Fruit fly (Drosophila melanogaster) whole organism, embryonic: ENCODE data around the gene RabX5.

Source experiments
- Abd-B ChIP-seq: fragments of 200-800 bp; sonication (Bioruptor generic); optimal IDR thresholded peaks from 2 replicates; lab custom pipeline; 2018; ENCODE audit warnings: missing biosample characterization, mild to moderate bottlenecking, missing genetic modification characterization, moderate library complexity
- Asciz ChIP-seq: fragments of 200-800 bp; sonication (Bioruptor generic); optimal IDR thresholded peaks from 2 replicates; lab custom pipeline; 2017; ENCODE audit warnings: missing biosample characterization, mild to moderate bottlenecking, missing genetic modification characterization, missing genetic modification reagents
- CG10274 ChIP-seq: fragments of 200-800 bp; sonication (Bioruptor generic); optimal IDR thresholded peaks from 3 replicates; lab custom pipeline; 2017; ENCODE audit warnings: missing biosample characterization, mild to moderate bottlenecking, missing genetic modification characterization
- CG10565 ChIP-seq: fragments of 200-800 bp; sonication (Bioruptor generic); optimal IDR thresholded peaks from 3 replicates; lab custom pipeline; 2016; ENCODE audit warnings: missing biosample characterization, mild to moderate bottlenecking, missing genetic modification characterization
- CG12071 ChIP-seq: fragments of 200-800 bp; sonication (Bioruptor generic); optimal IDR thresholded peaks from 3 replicates; lab custom pipeline; 2018; ENCODE audit warnings: missing biosample characterization, mild to moderate bottlenecking, missing genetic modification characterization
- CG12769 ChIP-seq: fragments of 200-800 bp; sonication (Bioruptor generic); optimal IDR thresholded peaks from 2 replicates; lab custom pipeline; 2019; ENCODE audit warnings: missing biosample characterization, mild to moderate bottlenecking, missing genetic modification characterization, moderate library complexity
- CG13296 ChIP-seq: fragments of 200-800 bp; sonication (Bioruptor generic); optimal IDR thresholded peaks from 3 replicates; lab custom pipeline; 2018; ENCODE audit warnings: missing biosample characterization, mild to moderate bottlenecking, missing genetic modification characterization
- CG17829 ChIP-seq: fragments of 200-800 bp; optimal IDR thresholded peaks from 2 replicates; lab custom pipeline; 2019; ENCODE audit warnings: missing biosample characterization, mild to moderate bottlenecking, missing genetic modification characterization, moderate library complexity
- CG18619 ChIP-seq: fragments of 200-800 bp; sonication (Bioruptor generic); optimal IDR thresholded peaks from 3 replicates; lab custom pipeline; 2017; ENCODE audit warnings: missing biosample characterization, mild to moderate bottlenecking, missing genetic modification characterization
- CG30431 ChIP-seq: fragments of 200-800 bp; sonication (Bioruptor generic); optimal IDR thresholded peaks from 2 replicates; lab custom pipeline; 2017; ENCODE audit warnings: missing biosample characterization, missing genetic modification characterization
- CG33213 ChIP-seq: fragments of 200-800 bp; sonication (Bioruptor generic); optimal IDR thresholded peaks from 3 replicates; lab custom pipeline; 2016; ENCODE audit warnings: missing biosample characterization, missing genetic modification characterization
- CG34224 ChIP-seq: fragments of 200-800 bp; sonication (Bioruptor generic); IDR thresholded peaks from 3 replicates; pipeline ENCODE4 v1.3.6; 2022; ENCODE audit warnings: missing biosample characterization, missing genetic modification characterization; ENCODE audit not compliant: partially characterized antibody
- CG4707 ChIP-seq: fragments of 200-800 bp; sonication (Bioruptor generic); optimal IDR thresholded peaks from 2 replicates; lab custom pipeline; 2018; ENCODE audit warnings: missing biosample characterization, mild to moderate bottlenecking, missing genetic modification characterization, moderate library complexity
- CG4730 ChIP-seq: fragments of 200-800 bp; sonication (Bioruptor generic); IDR thresholded peaks from 2 replicates; pipeline ENCODE4 v1.3.6; 2022; ENCODE audit warnings: missing biosample characterization, missing genetic modification characterization
- CG6175 ChIP-seq: fragments of 200-800 bp; sonication (Bioruptor generic); IDR thresholded peaks from 3 replicates; pipeline ENCODE4 v1.3.6; 2022; ENCODE audit warnings: missing biosample characterization, missing genetic modification characterization
- CoRest ChIP-seq: fragments of 200-800 bp; sonication (Bioruptor generic); optimal IDR thresholded peaks from 3 replicates; lab custom pipeline; 2018; ENCODE audit warnings: missing biosample characterization, mild to moderate bottlenecking, missing genetic modification characterization, moderate library complexity
- Dbx ChIP-seq: fragments of 200-800 bp; sonication (Bioruptor generic); IDR thresholded peaks from 3 replicates; pipeline ENCODE4 v1.3.6; 2022; ENCODE audit warnings: missing biosample characterization, missing genetic modification characterization
- Doc2 ChIP-seq: fragments of 200-800 bp; sonication (Bioruptor generic); IDR thresholded peaks from 2 replicates; pipeline ENCODE4 v1.3.6; 2022; ENCODE audit warnings: missing biosample characterization, missing genetic modification characterization
- E2f1 ChIP-seq: fragments of 200-800 bp; sonication (Bioruptor generic); IDR thresholded peaks from 2 replicates; pipeline ENCODE4 v1.3.6; 2022; ENCODE audit warnings: missing biosample characterization, missing genetic modification characterization
- HLH3B ChIP-seq: fragments of 200-800 bp; sonication (Bioruptor generic); IDR thresholded peaks from 2 replicates; pipeline ENCODE4 v1.3.6; 2022; ENCODE audit warnings: missing biosample characterization, missing genetic modification characterization
- Hey ChIP-seq: fragments of 200-800 bp; sonication (Bioruptor generic); optimal IDR thresholded peaks from 3 replicates; lab custom pipeline; 2018; ENCODE audit warnings: missing biosample characterization, mild to moderate bottlenecking, missing genetic modification characterization
- Hmx ChIP-seq: fragments of 200-800 bp; sonication (Bioruptor generic); optimal IDR thresholded peaks from 2 replicates; lab custom pipeline; 2016; ENCODE audit warnings: missing biosample characterization, missing genetic modification characterization
- Lhr ChIP-seq: fragments of 200-800 bp; sonication (Bioruptor generic); optimal IDR thresholded peaks from 3 replicates; lab custom pipeline; 2017; ENCODE audit warnings: mild to moderate bottlenecking, missing biosample characterization, missing genetic modification reagents, missing genetic modification characterization
- MESR4 ChIP-seq: fragments of 200-800 bp; sonication (Bioruptor generic); optimal IDR thresholded peaks from 2 replicates; lab custom pipeline; 2018; ENCODE audit warnings: missing biosample characterization, mild to moderate bottlenecking, missing genetic modification characterization, moderate library complexity
- Nf-YA ChIP-seq: fragments of 200-800 bp; sonication (Bioruptor generic); IDR thresholded peaks from 2 replicates; pipeline ENCODE4 v1.3.6; 2022; ENCODE audit warnings: missing biosample characterization, missing genetic modification characterization
- PHDP ChIP-seq: fragments of 200-800 bp; sonication (Bioruptor generic); optimal IDR thresholded peaks from 3 replicates; lab custom pipeline; 2018; ENCODE audit warnings: missing biosample characterization, mild to moderate bottlenecking, missing genetic modification characterization, moderate library complexity
- Ravus ChIP-seq: fragments of 200-800 bp; sonication (Bioruptor generic); IDR thresholded peaks from 2 replicates; pipeline ENCODE4 v1.3.6; 2022; ENCODE audit warnings: missing biosample characterization, missing genetic modification characterization
- Rx ChIP-seq: fragments of 200-800 bp; sonication (Bioruptor generic); IDR thresholded peaks from 2 replicates; pipeline ENCODE4 v1.3.6; 2022; ENCODE audit warnings: missing biosample characterization, missing genetic modification characterization
- Sry-β ChIP-seq: fragments of 200-800 bp; sonication (Bioruptor generic); optimal IDR thresholded peaks from 2 replicates; lab custom pipeline; 2018; ENCODE audit warnings: missing biosample characterization, mild to moderate bottlenecking, missing genetic modification characterization, moderate library complexity
- Xbp1 ChIP-seq: fragments of 200-800 bp; sonication (Bioruptor generic); optimal IDR thresholded peaks from 3 replicates; lab custom pipeline; 2016; ENCODE audit warnings: missing biosample characterization, mild to moderate bottlenecking, missing genetic modification characterization
- ash1 ChIP-seq: fragments of 200-800 bp; sonication (Bioruptor generic); optimal IDR thresholded peaks from 2 replicates; lab custom pipeline; 2018; ENCODE audit warnings: missing biosample characterization, mild to moderate bottlenecking, missing genetic modification characterization
- bab2 ChIP-seq: fragments of 200-800 bp; sonication (Bioruptor generic); optimal IDR thresholded peaks from 2 replicates; lab custom pipeline; 2016; ENCODE audit warnings: missing biosample characterization, missing genetic modification characterization
- cas ChIP-seq: fragments of 200-800 bp; sonication (Bioruptor generic); IDR thresholded peaks from 2 replicates; pipeline ENCODE4 v1.3.6; 2022; ENCODE audit warnings: missing biosample characterization, missing genetic modification characterization
- chinmo ChIP-seq: fragments of 200-800 bp; sonication (Bioruptor generic); IDR thresholded peaks from 4 replicates; pipeline ENCODE4 v1.3.6; 2022; ENCODE audit warnings: missing biosample characterization, missing genetic modification characterization; ENCODE audit not compliant: partially characterized antibody
- croc ChIP-seq: fragments of 200-800 bp; sonication (Bioruptor generic); conservative IDR thresholded peaks from 3 replicates; pipeline ENCODE4 v1.3.6; 2022; ENCODE audit warnings: missing biosample characterization, missing genetic modification characterization
- crp ChIP-seq, 2 experiments: fragments of 200-800 bp; sonication (Bioruptor generic); optimal IDR thresholded peaks; 2 replicates in 1 of 2; 3 replicates in 1 of 2; lab custom pipeline; 2017; ENCODE audit warnings: missing biosample characterization in 2 of 2, missing genetic modification characterization in 2 of 2, mild to moderate bottlenecking in 1 of 2, moderate library complexity in 1 of 2
- dimm ChIP-seq: fragments of 200-800 bp; sonication (Bioruptor generic); IDR thresholded peaks from 2 replicates; pipeline ENCODE4 v1.3.6; 2022; ENCODE audit warnings: missing biosample characterization, missing genetic modification characterization
- dm ChIP-seq: fragments of 200-800 bp; sonication (Bioruptor generic); optimal IDR thresholded peaks from 3 replicates; lab custom pipeline; 2016; ENCODE audit warnings: missing biosample characterization, missing genetic modification characterization
- gce ChIP-seq: fragments of 200-800 bp; sonication (Bioruptor generic); IDR thresholded peaks from 3 replicates; pipeline ENCODE4 v1.3.6; 2022; ENCODE audit warnings: missing biosample characterization, missing genetic modification characterization
- kay ChIP-seq: fragments of 200-800 bp; sonication (Bioruptor generic); optimal IDR thresholded peaks from 2 replicates; lab custom pipeline; 2016; ENCODE audit warnings: missing biosample characterization, missing genetic modification characterization
- kni ChIP-seq: fragments of 200-800 bp; sonication (Bioruptor generic); optimal IDR thresholded peaks from 3 replicates; lab custom pipeline; 2017; ENCODE audit warnings: mild to moderate bottlenecking, missing biosample characterization, missing genetic modification reagents, missing genetic modification characterization
- pnt ChIP-seq: fragments of 200-800 bp; sonication (Bioruptor generic); optimal IDR thresholded peaks from 3 replicates; lab custom pipeline; 2016; ENCODE audit warnings: missing biosample characterization, missing genetic modification characterization
- pum ChIP-seq: fragments of 200-800 bp; sonication (Bioruptor generic); optimal IDR thresholded peaks from 2 replicates; lab custom pipeline; 2016; ENCODE audit warnings: missing biosample characterization, missing genetic modification characterization
- pzg ChIP-seq: fragments of 200-800 bp; sonication (Bioruptor generic); optimal IDR thresholded peaks from 3 replicates; lab custom pipeline; 2018; ENCODE audit warnings: missing biosample characterization, mild to moderate bottlenecking, missing genetic modification characterization, moderate library complexity
- row ChIP-seq: fragments of 200-800 bp; sonication (Bioruptor generic); IDR thresholded peaks from 3 replicates; pipeline ENCODE4 v1.3.6; 2022; ENCODE audit warnings: missing biosample characterization, missing genetic modification characterization
- scrt ChIP-seq: fragments of 200-800 bp; sonication (Bioruptor generic); optimal IDR thresholded peaks from 2 replicates; lab custom pipeline; 2018; ENCODE audit warnings: missing biosample characterization, mild to moderate bottlenecking, missing genetic modification characterization, moderate library complexity
- sim ChIP-seq: fragments of 200-800 bp; sonication (Bioruptor generic); IDR thresholded peaks from 2 replicates; pipeline ENCODE4 v1.3.6; 2022; ENCODE audit warnings: missing biosample characterization, missing genetic modification characterization
- unpg ChIP-seq: fragments of 200-800 bp; sonication (Bioruptor generic); optimal IDR thresholded peaks from 3 replicates; lab custom pipeline; 2018; ENCODE audit warnings: missing biosample characterization, mild to moderate bottlenecking, missing genetic modification characterization, moderate library complexity
- usp ChIP-seq: fragments of >200 bp; optimal IDR thresholded peaks from 2 replicates; lab custom pipeline; 2017; ENCODE audit warnings: missing biosample characterization, missing genetic modification characterization

RabX5 gene

dm6 chr3L:1644920-1645567 is 24.9 kb downstream of the RabX5 start, which contains the start of the genes alphaCOP and CG13919 (continued):
- TF ChIP-seq CG6175 (GFP tag; lab: Robert Waterston, UW) (peak; percentile 83), CG12071 (GFP tag; lab: Kevin White, UChicago) (peak; percentile 81), CG12769 (no peak), gce (GFP tag; lab: Robert Waterston, UW) (peak; percentile 95), cas (peak; percentile 93), croc (GFP tag; lab: Robert Waterston, UW) (peak; percentile 95), unpg (GFP tag; lab: Kevin White, UChicago) (peak; percentile 98), kay (GFP tag; lab: Kevin White, UChicago) (peak; percentile 91), chinmo (GFP tag; lab: Robert Waterston, UW) (no peak), CG4707 (GFP tag; lab: Kevin White, UChicago) (peak; percentile 92), bab2 (GFP tag; lab: Kevin White, UChicago) (peak; percentile 96), Sry-β (GFP tag; lab: Kevin White, UChicago) (peak; percentile 60), CG10565 (GFP tag; lab: Kevin White, UChicago) (peak; percentile 62), dimm (GFP tag; lab: Robert Waterston, UW) (peak; percentile 95), pnt (GFP tag; lab: Kevin White, UChicago) (peak; percentile 89), CG17829 (tag; lab: Kevin White, UChicago) (peak; percentile 95), pzg (GFP tag; lab: Kevin White, UChicago) (peak; percentile 55), HLH3B (GFP tag; lab: Robert Waterston, UW) (peak; percentile 95), CG18619 (GFP tag; lab: Kevin White, UChicago) (peak; percentile 94), scrt (peak; percentile 83), row (GFP tag; lab: Robert Waterston, UW) (peak; percentile 99), usp (GFP tag; lab: Kevin White, UChicago) (no peak), Xbp1 (GFP tag; lab: Kevin White, UChicago) (peak; percentile 99), Abd-B (GFP tag; lab: Kevin White, UChicago) (peak; percentile 97), Hey (peak; percentile 74), CG30431 (GFP tag; lab: Kevin White, UChicago) (peak; percentile 93), CG4730 (GFP tag; lab: Robert Waterston, UW) (peak; percentile 96), MESR4 (GFP tag; lab: Kevin White, UChicago) (peak; percentile 95), CG10274 (GFP tag; lab: Kevin White, UChicago) (peak; percentile 61), Lhr (peak; percentile 88), CoRest (tag; lab: Kevin White, UChicago) (peak; percentile 98), sim (GFP tag; lab: Robert Waterston, UW) (peak; percentile 87), ash1 (GFP tag; lab: Kevin White, UChicago) (peak; percentile 7), CG33213 (GFP tag; lab: Kevin White, UChicago) (peak; percentile 80), crp (GFP tag; optimal IDR thresholded peaks at IDR 0.05; lab: Kevin White, UChicago) (peak in 1 of 2 experiments; percentile 77), CG13296 (GFP tag; lab: Kevin White, UChicago) (peak; percentile 93), CG34224 (GFP tag; lab: Robert Waterston, UW) (0 out of 3 replicates have a peak, but pooled peaks have one; percentile 38), Ravus (peak; percentile 77), Asciz (GFP tag; lab: Kevin White, UChicago) (no peak), dm (peak; percentile 82), Dbx (peak; percentile 93), E2f1 (GFP tag; lab: Robert Waterston, UW) (peak; percentile 96), kni (GFP tag; lab: Kevin White, UChicago) (peak; percentile 67), PHDP (tag; lab: Kevin White, UChicago) (peak; percentile 97), Hmx (peak; percentile 86), Doc2 (GFP tag; lab: Robert Waterston, UW) (peak; percentile 77), Rx (peak; percentile 92), pum (GFP tag; lab: Kevin White, UChicago) (peak; percentile 91), Nf-YA (peak; percentile 81)
